Fruit fly (Drosophila melanogaster): ENCODE measurements around the gene CG33272.
A peak's percentile ranks its signal among the peaks of the same experiment; 100 is the strongest.

Gene CG33272

dm6 chr3L:11551949-11552348 lies 41.6 kb upstream of the CG33272 start (continued):
- peak; percentile 53 for TF ChIP-seq CG7839 (tag; optimal IDR thresholded peaks at IDR 0.05)
- no peak for TF ChIP-seq mirr (GFP tag; optimal IDR thresholded peaks at IDR 0.05)
- TF ChIP-seq Hey (tag; optimal IDR thresholded peaks at IDR 0.05), result no peak
- peak; percentile 4 for TF ChIP-seq CG12659 (GFP tag; optimal IDR thresholded peaks at IDR 0.05)
- TF ChIP-seq jing (GFP tag; optimal IDR thresholded peaks at IDR 0.05), result no peak
- no peak for TF ChIP-seq vfl (GFP tag; optimal IDR thresholded peaks at IDR 0.05)
- TF ChIP-seq CG7372 (GFP tag; IDR thresholded peaks at IDR 0.05), result 0 out of 2 replicates have a peak, but pooled peaks have one; percentile 12
- TF ChIP-seq pfk (GFP tag; optimal IDR thresholded peaks at IDR 0.05), result no peak
- TF ChIP-seq CG8944 (GFP tag; optimal IDR thresholded peaks at IDR 0.05), result no peak
- no peak for TF ChIP-seq HLH54F (GFP tag; optimal IDR thresholded peaks at IDR 0.05)
- TF ChIP-seq TFAM (GFP tag; optimal IDR thresholded peaks at IDR 0.05), result no peak
- no peak for TF ChIP-seq Asciz (GFP tag; optimal IDR thresholded peaks at IDR 0.05)
- TF ChIP-seq trh (GFP tag; optimal IDR thresholded peaks at IDR 0.05), result no peak
- no peak for TF ChIP-seq CG1024 (GFP tag; IDR thresholded peaks at IDR 0.05)
- TF ChIP-seq CG7928 (GFP tag; optimal IDR thresholded peaks at IDR 0.05), result no peak
- peak in 1 of 2 experiments; percentile 20 for TF ChIP-seq Hr51 (GFP tag; optimal IDR thresholded peaks at IDR 0.05)
- TF ChIP-seq CG32772 (GFP tag; IDR thresholded peaks at IDR 0.05), result no peak
- no peak for TF ChIP-seq Atf3 (GFP tag; optimal IDR thresholded peaks at IDR 0.05)
- TF ChIP-seq CG6254 (GFP tag; optimal IDR thresholded peaks at IDR 0.05), result peak; percentile 35
- no peak for TF ChIP-seq CG13894 (tag; optimal IDR thresholded peaks at IDR 0.05)
- no peak for TF ChIP-seq CG33213 (GFP tag; optimal IDR thresholded peaks at IDR 0.05)
- peak; percentile 12 for TF ChIP-seq bcd (GFP tag; optimal IDR thresholded peaks at IDR 0.05)
- TF ChIP-seq CG3838 (GFP tag; optimal IDR thresholded peaks at IDR 0.05), result no peak
- no peak for TF ChIP-seq Stat92E (GFP tag; optimal IDR thresholded peaks at IDR 0.05)
- no peak for TF ChIP-seq slou (GFP tag; optimal IDR thresholded peaks at IDR 0.05)
- no peak for TF ChIP-seq ap (GFP tag; IDR thresholded peaks at IDR 0.05)
- TF ChIP-seq Poxn (GFP tag; IDR thresholded peaks at IDR 0.05), result no peak
- TF ChIP-seq croc (GFP tag; conservative IDR thresholded peaks at IDR 0.05), result no peak
- no peak for TF ChIP-seq Doc3 (GFP tag; IDR thresholded peaks at IDR 0.05; ENCODE audit: partially characterized antibody)
- TF ChIP-seq Dp (GFP tag; optimal IDR thresholded peaks at IDR 0.05), result no peak
- no peak for TF ChIP-seq Fer3 (tag; optimal IDR thresholded peaks at IDR 0.05)
- TF ChIP-seq CG18599 (GFP tag; optimal IDR thresholded peaks at IDR 0.05), result peak; percentile 40
- no peak for TF ChIP-seq mam (GFP tag; optimal IDR thresholded peaks at IDR 0.05)
- TF ChIP-seq ash1 (GFP tag; optimal IDR thresholded peaks at IDR 0.05), result no peak
- no peak for TF ChIP-seq CG9215 (GFP tag; IDR thresholded peaks at IDR 0.05)
- TF ChIP-seq odd (GFP tag; optimal IDR thresholded peaks at IDR 0.05), result no peak
- no peak for TF ChIP-seq Ets97D (GFP tag; optimal IDR thresholded peaks at IDR 0.05)
- no peak for TF ChIP-seq luna (GFP tag; optimal IDR thresholded peaks at IDR 0.05)
- TF ChIP-seq CG4360 (GFP tag; IDR thresholded peaks at IDR 0.05), result no peak
- peak; percentile 38 for TF ChIP-seq ssp (GFP tag; IDR thresholded peaks at IDR 0.05)
- TF ChIP-seq lov (optimal IDR thresholded peaks at IDR 0.05), result no peak
- TF ChIP-seq lov (GFP tag; IDR thresholded peaks at IDR 0.05), result no peak
- TF ChIP-seq zfh2 (GFP tag; optimal IDR thresholded peaks at IDR 0.05), result no peak
- TF ChIP-seq CG7786 (GFP tag; optimal IDR thresholded peaks at IDR 0.05), result no peak
- TF ChIP-seq nerfin-2 (GFP tag; IDR thresholded peaks at IDR 0.05; ENCODE audit: partially characterized antibody), result no peak
- no peak for TF ChIP-seq CG31365 (tag; optimal IDR thresholded peaks at IDR 0.05)
- TF ChIP-seq sim (GFP tag; IDR thresholded peaks at IDR 0.05), result no peak
- TF ChIP-seq CG8388 (GFP tag; optimal IDR thresholded peaks at IDR 0.05), result peak; percentile 55
- no peak for TF ChIP-seq CG8089 (GFP tag; optimal IDR thresholded peaks at IDR 0.05)
- no peak for TF ChIP-seq wdn (GFP tag; IDR thresholded peaks at IDR 0.05)
- TF ChIP-seq ci (GFP tag; IDR thresholded peaks at IDR 0.05), result 0 out of 3 replicates have a peak, but pooled peaks have one; percentile 53
- TF ChIP-seq CG33557 (GFP tag; optimal IDR thresholded peaks at IDR 0.05), result peak; percentile 46
